Fruit fly (Drosophila melanogaster): ENCODE data around the gene CG3592.

dm6 chrX:2969039-2969438, 34.1 kb downstream of the CG3592 start:
- TF ChIP-seq CTCF (optimal IDR thresholded peaks at IDR 0.05) (no peak), CG8478 (optimal IDR thresholded peaks at IDR 0.05) (no peak)
